Fruit fly (Drosophila melanogaster) whole organism, embryonic: ENCODE results near the gene Nlg4.

ENCODE experiments used
- Atf-2 ChIP-seq: fragments of 200-800 bp; sonication (Bioruptor generic); optimal IDR thresholded peaks from 2 replicates; lab custom pipeline; 2016; ENCODE audit warnings: missing biosample characterization, missing genetic modification characterization
- CG10147 ChIP-seq: fragments of 200-800 bp; sonication (Bioruptor generic); optimal IDR thresholded peaks from 2 replicates; lab custom pipeline; 2019; ENCODE audit warnings: missing biosample characterization, mild to moderate bottlenecking, missing genetic modification characterization, moderate library complexity
- CG10274 ChIP-seq: fragments of 200-800 bp; sonication (Bioruptor generic); optimal IDR thresholded peaks from 3 replicates; lab custom pipeline; 2017; ENCODE audit warnings: missing biosample characterization, mild to moderate bottlenecking, missing genetic modification characterization
- CG12299 ChIP-seq: fragments of 200-800 bp; sonication (Bioruptor generic); optimal IDR thresholded peaks from 2 replicates; lab custom pipeline; 2018; ENCODE audit warnings: missing biosample characterization, mild to moderate bottlenecking, missing genetic modification characterization
- CG13424 ChIP-seq: fragments of 200-800 bp; sonication (Bioruptor generic); optimal IDR thresholded peaks from 2 replicates; lab custom pipeline; 2019; ENCODE audit warnings: missing biosample characterization, mild to moderate bottlenecking, missing genetic modification characterization, moderate library complexity
- CG18262 ChIP-seq: fragments of 200-800 bp; optimal IDR thresholded peaks from 3 replicates; lab custom pipeline; 2019; ENCODE audit warnings: missing biosample characterization, mild to moderate bottlenecking, missing genetic modification characterization, moderate library complexity
- CG1832 ChIP-seq: fragments of 200-800 bp; sonication (Bioruptor generic); optimal IDR thresholded peaks from 2 replicates; lab custom pipeline; 2017; ENCODE audit warnings: missing biosample characterization, mild to moderate bottlenecking, missing genetic modification characterization, inconsistent platforms
- CG18476 ChIP-seq: fragments of 200-800 bp; sonication (Bioruptor generic); optimal IDR thresholded peaks from 2 replicates; lab custom pipeline; 2016; ENCODE audit warnings: missing biosample characterization, mild to moderate bottlenecking, missing genetic modification characterization
- CG4282 ChIP-seq: fragments of 200-800 bp; sonication (Bioruptor generic); optimal IDR thresholded peaks from 2 replicates; lab custom pipeline; 2016; ENCODE audit warnings: missing biosample characterization, missing genetic modification characterization
- CG4707 ChIP-seq: fragments of 200-800 bp; sonication (Bioruptor generic); optimal IDR thresholded peaks from 2 replicates; lab custom pipeline; 2018; ENCODE audit warnings: missing biosample characterization, mild to moderate bottlenecking, missing genetic modification characterization, moderate library complexity
- CG6254 ChIP-seq: fragments of 200-800 bp; sonication (Bioruptor generic); optimal IDR thresholded peaks from 3 replicates; lab custom pipeline; 2017; ENCODE audit warnings: mild to moderate bottlenecking, missing biosample characterization, missing genetic modification reagents, missing genetic modification characterization
- CG6791 ChIP-seq: fragments of 200-800 bp; sonication (Bioruptor generic); IDR thresholded peaks from 3 replicates; pipeline ENCODE4 v1.3.6; 2022; ENCODE audit warnings: missing biosample characterization, missing genetic modification characterization; ENCODE audit not compliant: partially characterized antibody
- CG7372 ChIP-seq: fragments of 200-800 bp; sonication (Bioruptor generic); IDR thresholded peaks from 2 replicates; pipeline ENCODE4 v1.3.6; 2022; ENCODE audit warnings: missing biosample characterization, missing genetic modification characterization
- CG7745 ChIP-seq: fragments of 200-800 bp; sonication (Bioruptor generic); optimal IDR thresholded peaks from 2 replicates; lab custom pipeline; 2018; ENCODE audit warnings: missing biosample characterization, mild to moderate bottlenecking, missing genetic modification characterization, moderate library complexity
- CG8359 ChIP-seq: fragments of 200-800 bp; sonication (Bioruptor generic); optimal IDR thresholded peaks from 2 replicates; lab custom pipeline; 2017; ENCODE audit warnings: missing biosample characterization, mild to moderate bottlenecking, missing genetic modification characterization, borderline replicate concordance
- CHES-1-like ChIP-seq: fragments of 200-800 bp; sonication (Bioruptor generic); optimal IDR thresholded peaks from 2 replicates; lab custom pipeline; 2016; ENCODE audit warnings: missing biosample characterization, missing genetic modification characterization
- HLH3B ChIP-seq: fragments of 200-800 bp; sonication (Bioruptor generic); IDR thresholded peaks from 2 replicates; pipeline ENCODE4 v1.3.6; 2022; ENCODE audit warnings: missing biosample characterization, missing genetic modification characterization
- Hey ChIP-seq: fragments of 200-800 bp; sonication (Bioruptor generic); optimal IDR thresholded peaks from 3 replicates; lab custom pipeline; 2018; ENCODE audit warnings: missing biosample characterization, mild to moderate bottlenecking, missing genetic modification characterization
- Hr39 ChIP-seq: fragments of >200 bp; optimal IDR thresholded peaks from 2 replicates; lab custom pipeline; 2017
- Hr51 ChIP-seq, 2 experiments: fragments of 200-800 bp; sonication (Bioruptor generic); optimal IDR thresholded peaks; 2 replicates in 1 of 2; 3 replicates in 1 of 2; lab custom pipeline; 2016 to 2018; ENCODE audit warnings: missing biosample characterization in 2 of 2, missing genetic modification characterization in 2 of 2, mild to moderate bottlenecking in 1 of 2, moderate library complexity in 1 of 2
- Hr78 ChIP-seq, 2 experiments: fragments of 200-800 bp in 1 of 2; fragments of >200 bp in 1 of 2; sonication (Bioruptor generic) in 1 of 2; optimal IDR thresholded peaks; 2 replicates each; lab custom pipeline; 2017 to 2019; ENCODE audit warnings: missing biosample characterization in 2 of 2, missing genetic modification characterization in 2 of 2, mild to moderate bottlenecking in 1 of 2, moderate library complexity in 1 of 2
- NC2α ChIP-seq: fragments of 200-800 bp; sonication (Bioruptor generic); optimal IDR thresholded peaks from 2 replicates; lab custom pipeline; 2016; ENCODE audit warnings: missing biosample characterization, missing genetic modification characterization
- Sry-δ ChIP-seq: fragments of 200-800 bp; sonication (Bioruptor generic); optimal IDR thresholded peaks from 2 replicates; lab custom pipeline; 2016; ENCODE audit warnings: missing biosample characterization, missing genetic modification characterization
- Taf1 ChIP-seq: fragments of 200-800 bp; sonication (Bioruptor generic); IDR thresholded peaks from 2 replicates; pipeline ENCODE4 v1.3.6; 2022; ENCODE audit warnings: missing biosample characterization, missing genetic modification characterization
- Trl ChIP-seq, 3 experiments: fragments of >200 bp in 2 of 3; fragments of 200-800 bp in 1 of 3; sonication (Bioruptor generic) in 1 of 3; optimal IDR thresholded peaks; 2 replicates in 1 of 3; 3 replicates in 2 of 3; lab custom pipeline; 2016 to 2017; ENCODE audit warnings: missing biosample characterization in 1 of 3, missing genetic modification characterization in 1 of 3
- ara ChIP-seq: fragments of 200-800 bp; sonication (Bioruptor generic); IDR thresholded peaks from 2 replicates; pipeline ENCODE4 v1.3.6; 2022; ENCODE audit warnings: missing biosample characterization, missing genetic modification characterization
- ase ChIP-seq: fragments of 200-800 bp; sonication (Bioruptor generic); IDR thresholded peaks from 3 replicates; pipeline ENCODE4 v1.3.6; 2022; ENCODE audit warnings: missing biosample characterization, missing genetic modification characterization
- cato ChIP-seq: fragments of 200-800 bp; sonication (Bioruptor generic); optimal IDR thresholded peaks from 2 replicates; lab custom pipeline; 2016; ENCODE audit warnings: missing biosample characterization, missing genetic modification characterization, borderline replicate concordance
- cg ChIP-seq: fragments of 200-800 bp; sonication (Bioruptor generic); optimal IDR thresholded peaks from 3 replicates; lab custom pipeline; 2019; ENCODE audit warnings: missing biosample characterization, mild to moderate bottlenecking, missing genetic modification characterization, moderate library complexity
- ci ChIP-seq: fragments of 200-800 bp; sonication (Bioruptor generic); IDR thresholded peaks from 3 replicates; pipeline ENCODE4 v1.3.6; 2022; ENCODE audit warnings: missing biosample characterization, missing genetic modification characterization
- corto ChIP-seq: fragments of 200-800 bp; sonication (Bioruptor generic); optimal IDR thresholded peaks from 2 replicates; lab custom pipeline; 2016; ENCODE audit warnings: missing biosample characterization, mild to moderate bottlenecking, missing genetic modification characterization, moderate library complexity
- dati ChIP-seq: fragments of 200-800 bp; sonication (Bioruptor generic); IDR thresholded peaks from 2 replicates; pipeline ENCODE4 v1.3.6; 2022; ENCODE audit warnings: missing biosample characterization, missing genetic modification characterization
- dpn ChIP-seq, 2 experiments: fragments of 200-800 bp; sonication (Bioruptor generic); optimal IDR thresholded peaks; 3 replicates each; lab custom pipeline; 2016; ENCODE audit warnings: missing biosample characterization in 2 of 2, missing genetic modification characterization in 2 of 2
- eyg ChIP-seq: fragments of 200-800 bp; sonication (Bioruptor generic); optimal IDR thresholded peaks from 3 replicates; lab custom pipeline; 2016; ENCODE audit warnings: missing biosample characterization, missing genetic modification characterization
- gcm ChIP-seq: fragments of 200-800 bp; sonication (Bioruptor generic); optimal IDR thresholded peaks from 2 replicates; lab custom pipeline; 2019; ENCODE audit warnings: missing biosample characterization, mild to moderate bottlenecking, missing genetic modification characterization, moderate library complexity
- gt ChIP-seq: fragments of 200-800 bp; sonication (Bioruptor generic); IDR thresholded peaks from 2 replicates; pipeline ENCODE4 v1.3.6; 2022; ENCODE audit warnings: missing biosample characterization, missing genetic modification characterization
- ham ChIP-seq: fragments of 200-800 bp; sonication (Bioruptor generic); IDR thresholded peaks from 2 replicates; pipeline ENCODE4 v1.3.6; 2022; ENCODE audit warnings: missing biosample characterization, missing genetic modification characterization
- hbn ChIP-seq: fragments of 200-800 bp; sonication (Bioruptor generic); IDR thresholded peaks from 2 replicates; pipeline ENCODE4 v1.3.6; 2022; ENCODE audit warnings: missing biosample characterization, missing genetic modification characterization; ENCODE audit not compliant: partially characterized antibody
- kah ChIP-seq: fragments of 200-800 bp; sonication (Bioruptor generic); optimal IDR thresholded peaks from 2 replicates; lab custom pipeline; 2018; ENCODE audit warnings: missing biosample characterization, mild to moderate bottlenecking, missing genetic modification characterization
- lab ChIP-seq: fragments of 200-800 bp; sonication (Bioruptor generic); optimal IDR thresholded peaks from 3 replicates; lab custom pipeline; 2017; ENCODE audit warnings: missing biosample characterization, missing genetic modification characterization, mild to moderate bottlenecking, moderate library complexity, missing genetic modification reagents
- pan ChIP-seq, 4 experiments: fragments of >200 bp in 3 of 4; fragments of 200-800 bp in 1 of 4; sonication (Bioruptor generic) in 1 of 4; optimal IDR thresholded peaks in 3 of 4; IDR thresholded peaks in 1 of 4; 2 replicates each; pipeline versions ENCODE4 v1.3.6 to Lab custom; 2017 to 2022; ENCODE audit warnings: missing biosample characterization in 2 of 4, missing genetic modification characterization in 2 of 4, mixed read lengths in 1 of 4
- rib ChIP-seq: fragments of 200-800 bp; sonication (Bioruptor generic); IDR thresholded peaks from 2 replicates; pipeline ENCODE4 v1.3.6; 2022; ENCODE audit warnings: missing biosample characterization, missing genetic modification characterization
- scrt ChIP-seq: fragments of 200-800 bp; sonication (Bioruptor generic); optimal IDR thresholded peaks from 2 replicates; lab custom pipeline; 2018; ENCODE audit warnings: missing biosample characterization, mild to moderate bottlenecking, missing genetic modification characterization, moderate library complexity
- slou ChIP-seq: fragments of 200-800 bp; sonication (Bioruptor generic); optimal IDR thresholded peaks from 3 replicates; lab custom pipeline; 2016; ENCODE audit warnings: missing biosample characterization, missing genetic modification characterization
- sqz ChIP-seq: fragments of 200-800 bp; sonication (Bioruptor generic); optimal IDR thresholded peaks from 3 replicates; lab custom pipeline; 2018; ENCODE audit warnings: missing biosample characterization, mild to moderate bottlenecking, missing genetic modification characterization
- tx ChIP-seq: fragments of 200-800 bp; sonication (Bioruptor generic); optimal IDR thresholded peaks from 2 replicates; lab custom pipeline; 2016; ENCODE audit warnings: missing biosample characterization, missing genetic modification characterization
- vnd ChIP-seq: fragments of 200-800 bp; sonication (Bioruptor generic); IDR thresholded peaks from 3 replicates; pipeline ENCODE4 v1.3.6; 2022; ENCODE audit warnings: missing biosample characterization, missing genetic modification characterization; ENCODE audit not compliant: partially characterized antibody
- yki ChIP-seq: fragments of >200 bp; optimal IDR thresholded peaks from 3 replicates; lab custom pipeline; 2018

Gene Nlg4

dm6 chr3R:20259440-20260170, 55.0 kb downstream of the Nlg4 start (continued):
- no peak for TF ChIP-seq Hr78 (GFP tag; optimal IDR thresholded peaks at IDR 0.05; lab: Kevin White, UChicago)
- TF ChIP-seq NC2α (GFP tag; lab: Kevin White, UChicago): no peak
- peak; percentile 50 for TF ChIP-seq gcm (GFP tag; lab: Kevin White, UChicago)
- peak; percentile 43 for TF ChIP-seq CG13424 (tag; lab: Kevin White, UChicago)
- peak; percentile 28 for TF ChIP-seq CHES-1-like
- TF ChIP-seq eyg (GFP tag; lab: Kevin White, UChicago): no peak
- TF ChIP-seq Hey (tag; lab: Kevin White, UChicago): no peak
- TF ChIP-seq Hr39 (lab: Kevin White, UChicago): no peak
- TF ChIP-seq corto (GFP tag; lab: Kevin White, UChicago): no peak
- TF ChIP-seq CG6254 (GFP tag; lab: Kevin White, UChicago): peak; percentile 6
- TF ChIP-seq CG4707 (GFP tag; lab: Kevin White, UChicago): peak; percentile 15
- no peak for TF ChIP-seq gt
- no peak for TF ChIP-seq CG7745
- TF ChIP-seq Hr51 (GFP tag; optimal IDR thresholded peaks at IDR 0.05; lab: Kevin White, UChicago): peak in 1 of 2 experiments; percentile 25
- TF ChIP-seq CG6791 (GFP tag; lab: Robert Waterston, UW): no peak
- no peak for TF ChIP-seq CG1832 (GFP tag; lab: Kevin White, UChicago)
- no peak; the same call in 1 of the 2 replicates for TF ChIP-seq ara (GFP tag; lab: Robert Waterston, UW)
- TF ChIP-seq vnd (GFP tag; lab: Robert Waterston, UW): no peak
- TF ChIP-seq hbn: no peak
- peak; percentile 69 for TF ChIP-seq lab (GFP tag; lab: Kevin White, UChicago)
- peak; percentile 53 for TF ChIP-seq cg
- TF ChIP-seq dpn (GFP tag; optimal IDR thresholded peaks at IDR 0.05; lab: Kevin White, UChicago): peak in 1 of 2 experiments; percentile 0
- no peak for TF ChIP-seq CG12299 (tag; lab: Kevin White, UChicago)
- peak; percentile 85 for TF ChIP-seq sqz (GFP tag; lab: Kevin White, UChicago)
- TF ChIP-seq dati (GFP tag; lab: Robert Waterston, UW): no peak
- TF ChIP-seq Sry-δ: no peak
- no peak for TF ChIP-seq Taf1 (GFP tag; lab: Robert Waterston, UW)
- no peak for TF ChIP-seq rib (GFP tag; lab: Robert Waterston, UW)
- peak; percentile 19 for TF ChIP-seq CG10147 (GFP tag; lab: Kevin White, UChicago)
- TF ChIP-seq HLH3B: peak; percentile 13; the same call in 1 of the 2 replicates
- no peak for TF ChIP-seq kah
- peak; percentile 51 for TF ChIP-seq CG18262
- TF ChIP-seq ci: no peak; the same call in 2 of the 3 replicates
- no peak for TF ChIP-seq cato (GFP tag; lab: Kevin White, UChicago)
- TF ChIP-seq ham (GFP tag; lab: Robert Waterston, UW): no peak
- no peak for TF ChIP-seq Atf-2 (GFP tag; lab: Kevin White, UChicago)
- peak; percentile 17 for TF ChIP-seq scrt (GFP tag; lab: Kevin White, UChicago)
- TF ChIP-seq CG18476 (GFP tag; lab: Kevin White, UChicago): no peak
- TF ChIP-seq pan (optimal IDR thresholded peaks at IDR 0.05; lab: Kevin White, UChicago): no peak
- TF ChIP-seq pan (GFP tag; optimal IDR thresholded peaks at IDR 0.05 in 1 of 2, IDR thresholded peaks at IDR 0.05 in 1 of 2): peak in 1 of 2 experiments; percentile 68
- TF ChIP-seq tx: no peak
- no peak for TF ChIP-seq ase (GFP tag; lab: Robert Waterston, UW)
- no peak for TF ChIP-seq Trl (optimal IDR thresholded peaks at IDR 0.05; lab: Kevin White, UChicago)
- peak; percentile 15 for TF ChIP-seq Trl (GFP tag; optimal IDR thresholded peaks at IDR 0.05; lab: Kevin White, UChicago)
- no peak for TF ChIP-seq yki
- no peak for TF ChIP-seq slou (GFP tag; lab: Kevin White, UChicago)
- TF ChIP-seq CG7372 (GFP tag; lab: Robert Waterston, UW): no peak
- no peak for TF ChIP-seq CG4282 (GFP tag; lab: Kevin White, UChicago)
- TF ChIP-seq CG8359: peak; percentile 3
- TF ChIP-seq CG10274: no peak
